Fruit fly (Drosophila melanogaster): ENCODE data around the gene CG17568.

CG17568 gene

DNA sequence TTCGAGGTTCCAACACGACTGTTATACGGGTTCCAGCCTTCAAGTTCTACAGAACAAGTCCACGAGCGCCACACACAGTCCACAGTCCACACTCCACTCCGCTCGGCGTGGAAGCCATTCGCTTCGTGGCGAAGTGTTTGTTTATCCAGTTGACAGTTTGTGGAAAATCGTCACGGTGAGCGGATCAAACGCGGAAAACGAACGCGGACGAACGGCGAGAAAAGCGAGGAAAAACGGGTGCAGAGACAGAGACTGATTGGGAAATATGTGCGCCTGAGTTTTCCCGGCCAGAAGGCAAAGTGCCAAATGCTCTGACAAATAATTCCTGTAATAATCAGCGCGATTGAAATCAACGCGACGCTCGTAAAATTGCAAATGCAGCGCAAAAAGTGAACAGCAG is 8.7 kb upstream of the CG17568 start, which contains the start of gene drl (continued):
- TF ChIP-seq Opbp (GFP tag; IDR thresholded peaks at IDR 0.05; ENCODE audit: partially characterized antibody) (peak; percentile 64; the same call in 1 of the 3 replicates), CG17359 (tag; optimal IDR thresholded peaks at IDR 0.05) (peak; percentile 34), CTCF (GFP tag; optimal IDR thresholded peaks at IDR 0.05) (peak; percentile 76), CG11456 (GFP tag; IDR thresholded peaks at IDR 0.05) (no peak), br (optimal IDR thresholded peaks at IDR 0.05) (no peak), CG43689 (GFP tag; IDR thresholded peaks at IDR 0.05) (0 out of 2 replicates have a peak, but pooled peaks have one; percentile 22), CG10979 (tag; optimal IDR thresholded peaks at IDR 0.05) (peak; percentile 42), slou (GFP tag; optimal IDR thresholded peaks at IDR 0.05) (no peak), Doc2 (GFP tag; IDR thresholded peaks at IDR 0.05) (no peak), CG6254 (GFP tag; optimal IDR thresholded peaks at IDR 0.05) (peak; percentile 25), CG10654 (GFP tag; optimal IDR thresholded peaks at IDR 0.05) (no peak), CG11695 (GFP tag; IDR thresholded peaks at IDR 0.05) (0 out of 3 replicates have a peak, but pooled peaks have one; percentile 34), CG4282 (GFP tag; optimal IDR thresholded peaks at IDR 0.05) (no peak), trem (tag; optimal IDR thresholded peaks at IDR 0.05) (no peak), ci (GFP tag; IDR thresholded peaks at IDR 0.05) (peak; percentile 82), Neu2 (GFP tag; optimal IDR thresholded peaks at IDR 0.05; ENCODE audit: borderline replicate concordance) (no peak), CG9932 (GFP tag; IDR thresholded peaks at IDR 0.05) (no peak; the same call in 1 of the 2 replicates), zen2 (GFP tag; IDR thresholded peaks at IDR 0.05; ENCODE audit: partially characterized antibody) (peak; percentile 43; the same call in 1 of the 3 replicates), pros (GFP tag; optimal IDR thresholded peaks at IDR 0.05) (no peak), Dip2 (GFP tag; IDR thresholded peaks at IDR 0.05) (no peak), CG8478 (optimal IDR thresholded peaks at IDR 0.05) (no peak), mam (GFP tag; optimal IDR thresholded peaks at IDR 0.05) (no peak), CG14667 (GFP tag; IDR thresholded peaks at IDR 0.05) (no peak), CG1603 (tag; optimal IDR thresholded peaks at IDR 0.05) (peak; percentile 48), ap (GFP tag; IDR thresholded peaks at IDR 0.05) (no peak), ash1 (GFP tag; optimal IDR thresholded peaks at IDR 0.05) (peak; percentile 72), CG7372 (GFP tag; IDR thresholded peaks at IDR 0.05) (no peak), gro (GFP tag; optimal IDR thresholded peaks at IDR 0.05) (peak; percentile 61), CG11398 (GFP tag; optimal IDR thresholded peaks at IDR 0.05) (peak; percentile 52), Dll (GFP tag; IDR thresholded peaks at IDR 0.05; ENCODE audit: partially characterized antibody) (no peak), CG14441 (GFP tag; IDR thresholded peaks at IDR 0.05) (no peak), slbo (GFP tag; IDR thresholded peaks at IDR 0.05) (no peak), CG12071 (GFP tag; optimal IDR thresholded peaks at IDR 0.05) (peak; percentile 72), kah (GFP tag; optimal IDR thresholded peaks at IDR 0.05) (peak; percentile 55), Jarid2 (GFP tag; optimal IDR thresholded peaks at IDR 0.05) (peak; percentile 99), btn (GFP tag; optimal IDR thresholded peaks at IDR 0.05) (peak; percentile 26), CG9727 (GFP tag; optimal IDR thresholded peaks at IDR 0.05) (peak; percentile 1), pb (GFP tag; optimal IDR thresholded peaks at IDR 0.05) (no peak), CG10147 (GFP tag; optimal IDR thresholded peaks at IDR 0.05) (peak; percentile 44), her (GFP tag; optimal IDR thresholded peaks at IDR 0.05) (peak; percentile 34), chm (GFP tag; IDR thresholded peaks at IDR 0.05) (peak; percentile 93), otp (GFP tag; IDR thresholded peaks at IDR 0.05) (peak; percentile 55; the same call in 1 of the 3 replicates), CG12219 (GFP tag; optimal IDR thresholded peaks at IDR 0.05) (peak; percentile 37), Camta (GFP tag; optimal IDR thresholded peaks at IDR 0.05) (no peak), CG4424 (GFP tag; optimal IDR thresholded peaks at IDR 0.05) (peak; percentile 21), CG1647 (GFP tag; optimal IDR thresholded peaks at IDR 0.05) (no peak), fd102C (GFP tag; optimal IDR thresholded peaks at IDR 0.05) (peak; percentile 6), lilli (GFP tag; optimal IDR thresholded peaks at IDR 0.05) (peak; percentile 4), HLH4C (GFP tag; IDR thresholded peaks at IDR 0.05; ENCODE audit: partially characterized antibody) (no peak), Dref (GFP tag; IDR thresholded peaks at IDR 0.05) (no peak), CG34224 (GFP tag; IDR thresholded peaks at IDR 0.05; ENCODE audit: partially characterized antibody) (no peak), so (GFP tag; IDR thresholded peaks at IDR 0.05) (peak; percentile 38; the same call in 1 of the 3 replicates), Awh (GFP tag; IDR thresholded peaks at IDR 0.05) (peak; percentile 43; the same call in 1 of the 2 replicates)
